Worm (Caenorhabditis elegans): ENCODE measurements around the gene nsph-3.2.

DNA sequence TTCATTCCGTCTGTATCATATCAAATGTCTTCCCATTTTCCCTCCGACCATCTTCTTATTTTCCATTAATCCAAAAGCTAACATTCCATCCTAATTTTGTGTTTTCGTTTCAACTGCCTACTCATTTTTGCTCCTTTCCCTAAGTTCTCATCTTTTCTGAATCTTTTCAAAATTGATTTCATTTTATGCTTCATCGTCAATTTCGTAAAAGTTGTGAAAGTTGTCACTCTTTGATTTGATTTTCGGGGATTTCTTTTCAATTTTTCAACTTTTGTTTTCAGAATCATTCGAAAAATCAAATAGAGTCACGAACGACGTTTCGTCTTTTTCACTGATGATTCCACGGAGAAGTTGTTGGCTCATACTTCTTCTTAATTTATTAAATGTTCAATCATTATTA lies 45.1 kb upstream of the nsph-3.2 start, which contains the start of gene cwn-2:
- TF ChIP-seq lsy-2 (tag; optimal IDR thresholded peaks at IDR 0.05) (no peak), nhr-11 (tag; optimal IDR thresholded peaks at IDR 0.05) (no peak), nhr-102 (tag; optimal IDR thresholded peaks at IDR 0.05) (no peak), egl-27 (tag; optimal IDR thresholded peaks at IDR 0.05) (no peak), nhr-10 (tag; optimal IDR thresholded peaks at IDR 0.05) (no peak), mxl-3 (GFP tag; optimal IDR thresholded peaks at IDR 0.05) (no peak), fkh-10 (GFP tag; optimal IDR thresholded peaks at IDR 0.05) (peak; percentile 81), mep-1 (tag; optimal IDR thresholded peaks at IDR 0.05) (no peak), Y105C5A.15 (GFP tag; IDR thresholded peaks at IDR 0.05) (no peak), ztf-11 (tag; optimal IDR thresholded peaks at IDR 0.05) (no peak), lin-39 (tag; optimal IDR thresholded peaks at IDR 0.05) (no peak), nhr-77 (tag; optimal IDR thresholded peaks at IDR 0.05) (no peak), mxl-2 (GFP tag; conservative IDR thresholded peaks at IDR 0.05) (no peak)
